Fruit fly (Drosophila melanogaster): ENCODE data around the gene bowl.

bowl gene

dm6 chr2L:3803466-3804143 lies 32.1 kb downstream of the bowl start, which contains the start of gene Reph (continued):
- TF ChIP-seq nerfin-2 (GFP tag; IDR thresholded peaks at IDR 0.05; ENCODE audit: partially characterized antibody) (no peak), prd (optimal IDR thresholded peaks at IDR 0.05) (no peak), prd (GFP tag; IDR thresholded peaks at IDR 0.05) (no peak), Atf6 (GFP tag; IDR thresholded peaks at IDR 0.05) (no peak), Dad (GFP tag; optimal IDR thresholded peaks at IDR 0.05) (no peak), bsh (GFP tag; optimal IDR thresholded peaks at IDR 0.05) (no peak), sqz (GFP tag; optimal IDR thresholded peaks at IDR 0.05) (no peak), tgo (GFP tag; IDR thresholded peaks at IDR 0.05) (no peak), az2 (GFP tag; optimal IDR thresholded peaks at IDR 0.05) (no peak), MTF-1 (GFP tag; optimal IDR thresholded peaks at IDR 0.05; ENCODE audit: borderline replicate concordance) (peak; percentile 51), oc (tag; optimal IDR thresholded peaks at IDR 0.05) (no peak), CG7987 (GFP tag; optimal IDR thresholded peaks at IDR 0.05) (peak; percentile 51), CG11696 (GFP tag; IDR thresholded peaks at IDR 0.05) (no peak), CG8478 (optimal IDR thresholded peaks at IDR 0.05) (peak; percentile 94), CG3726 (GFP tag; IDR thresholded peaks at IDR 0.05) (no peak), CG8944 (GFP tag; optimal IDR thresholded peaks at IDR 0.05) (no peak), CG1792 (GFP tag; optimal IDR thresholded peaks at IDR 0.05) (no peak), unpg (GFP tag; optimal IDR thresholded peaks at IDR 0.05) (no peak), tna (GFP tag; IDR thresholded peaks at IDR 0.05; ENCODE audit: partially characterized antibody) (no peak), CG10565 (GFP tag; optimal IDR thresholded peaks at IDR 0.05) (no peak), NC2α (GFP tag; optimal IDR thresholded peaks at IDR 0.05) (no peak), CG7745 (tag; optimal IDR thresholded peaks at IDR 0.05) (no peak), Bteb2 (GFP tag; optimal IDR thresholded peaks at IDR 0.05) (no peak), CG11247 (GFP tag; IDR thresholded peaks at IDR 0.05) (peak; percentile 25; the same call in 1 of the 2 replicates), HLH54F (GFP tag; optimal IDR thresholded peaks at IDR 0.05) (no peak), CG12104 (GFP tag; optimal IDR thresholded peaks at IDR 0.05) (no peak), CG17612 (GFP tag; IDR thresholded peaks at IDR 0.05) (no peak), cad (GFP tag; optimal IDR thresholded peaks at IDR 0.05) (no peak), luna (GFP tag; optimal IDR thresholded peaks at IDR 0.05) (no peak), Atf-2 (GFP tag; optimal IDR thresholded peaks at IDR 0.05) (no peak), h (optimal IDR thresholded peaks at IDR 0.05) (no peak), NK7.1 (GFP tag; optimal IDR thresholded peaks at IDR 0.05) (no peak), B-H2 (GFP tag; optimal IDR thresholded peaks at IDR 0.05) (peak; percentile 59), CG17359 (tag; optimal IDR thresholded peaks at IDR 0.05) (no peak), Poxn (GFP tag; IDR thresholded peaks at IDR 0.05) (no peak), Blimp-1 (GFP tag; optimal IDR thresholded peaks at IDR 0.05) (no peak), hth (optimal IDR thresholded peaks at IDR 0.05) (no peak), CG1233 (GFP tag; optimal IDR thresholded peaks at IDR 0.05) (no peak), Hr78 (GFP tag; optimal IDR thresholded peaks at IDR 0.05) (no peak), CG6854 (GFP tag; optimal IDR thresholded peaks at IDR 0.05) (no peak), rib (GFP tag; IDR thresholded peaks at IDR 0.05) (peak; percentile 75), BEAF-32 (GFP tag; optimal IDR thresholded peaks at IDR 0.05) (no peak), p53 (GFP tag; optimal IDR thresholded peaks at IDR 0.05) (no peak), ATbp (GFP tag; optimal IDR thresholded peaks at IDR 0.05) (no peak), amos (GFP tag; IDR thresholded peaks at IDR 0.05; ENCODE audit: partially characterized antibody) (no peak), lola (GFP tag; optimal IDR thresholded peaks at IDR 0.05) (no peak), CG2889 (GFP tag; IDR thresholded peaks at IDR 0.05) (no peak), gce (GFP tag; IDR thresholded peaks at IDR 0.05) (no peak), CG4707 (GFP tag; optimal IDR thresholded peaks at IDR 0.05) (peak; percentile 9), CG1602 (GFP tag; optimal IDR thresholded peaks at IDR 0.05) (no peak), zen (tag; optimal IDR thresholded peaks at IDR 0.05) (no peak)

All from whole organism, embryonic.